Worm (Caenorhabditis elegans) whole organism, young adult: Measurements from ENCODE around the gene dmd-9.

ENCODE experiments used
- F49E8.2 ChIP-seq: sonication (generic microtip); optimal IDR thresholded peaks from 3 replicates; lab custom pipeline; 2017; ENCODE audit warnings: missing genetic modification characterization, mild to moderate bottlenecking, missing compliant biosample characterization, antibody characterized with exemption, moderate library complexity; ENCODE audit not compliant: insufficient read depth
- ama-1 ChIP-seq, 3 experiments: fragments of 150-350 bp in 1 of 3; sonication (generic microtip) in 2 of 3; optimal IDR thresholded peaks; 2 replicates each; lab custom pipeline; 2014 to 2018; ENCODE audit warnings: missing biosample characterization in 2 of 3, missing genetic modification characterization in 2 of 3, missing genetic modification reagents in 2 of 3
- attf-5 ChIP-seq: fragments of 200-800 bp; sonication (Bioruptor generic); optimal IDR thresholded peaks from 2 replicates; lab custom pipeline; 2018; ENCODE audit warnings: mild to moderate bottlenecking, missing genetic modification characterization, missing compliant biosample characterization
- bed-1 ChIP-seq: fragments of 200-800 bp; sonication (Bioruptor generic); IDR thresholded peaks from 2 replicates; pipeline ENCODE4 v1.3.6; 2022; ENCODE audit warnings: missing genetic modification reagents, missing genetic modification characterization, missing compliant biosample characterization
- hmg-1.2 ChIP-seq: fragments of 200-800 bp; sonication (Bioruptor generic); IDR thresholded peaks from 2 replicates; pipeline ENCODE4 v1.3.6; 2022; ENCODE audit warnings: missing genetic modification reagents, missing genetic modification characterization, missing compliant biosample characterization
- nfyb-1 ChIP-seq: fragments of 200-800 bp; sonication (Bioruptor generic); IDR thresholded peaks from 2 replicates; pipeline ENCODE4 v1.3.6; 2022; ENCODE audit warnings: missing genetic modification reagents, missing genetic modification characterization, missing compliant biosample characterization
- nhr-179 ChIP-seq: sonication (generic microtip); optimal IDR thresholded peaks from 2 replicates; lab custom pipeline; 2016; ENCODE audit warnings: mild to moderate bottlenecking, missing genetic modification characterization, missing compliant biosample characterization
- nhr-90 ChIP-seq: sonication (generic microtip); optimal IDR thresholded peaks from 2 replicates; lab custom pipeline; 2016; ENCODE audit warnings: missing genotype, mild to moderate bottlenecking, missing genetic modification characterization, missing compliant biosample characterization
- sea-2 ChIP-seq: fragments of 200-800 bp; sonication (Bioruptor generic); IDR thresholded peaks from 2 replicates; pipeline ENCODE4 v1.3.6; 2022; ENCODE audit warnings: missing genetic modification characterization, missing compliant biosample characterization
- xnd-1 ChIP-seq: sonication (generic microtip); optimal IDR thresholded peaks from 2 replicates; lab custom pipeline; 2016; ENCODE audit warnings: missing genotype, missing genetic modification reagents, missing genetic modification characterization, missing compliant biosample characterization
- ztf-28 ChIP-seq: fragments of 200-800 bp; sonication (Bioruptor generic); IDR thresholded peaks from 2 replicates; pipeline ENCODE4 v1.3.6; 2022; ENCODE audit warnings: missing genetic modification reagents, missing genetic modification characterization, missing compliant biosample characterization
- ztf-6 ChIP-seq: fragments of 200-800 bp; sonication (Bioruptor generic); IDR thresholded peaks from 2 replicates; pipeline ENCODE4 v1.3.6; 2022; ENCODE audit warnings: missing genetic modification reagents, missing genetic modification characterization, missing compliant biosample characterization

DNA sequence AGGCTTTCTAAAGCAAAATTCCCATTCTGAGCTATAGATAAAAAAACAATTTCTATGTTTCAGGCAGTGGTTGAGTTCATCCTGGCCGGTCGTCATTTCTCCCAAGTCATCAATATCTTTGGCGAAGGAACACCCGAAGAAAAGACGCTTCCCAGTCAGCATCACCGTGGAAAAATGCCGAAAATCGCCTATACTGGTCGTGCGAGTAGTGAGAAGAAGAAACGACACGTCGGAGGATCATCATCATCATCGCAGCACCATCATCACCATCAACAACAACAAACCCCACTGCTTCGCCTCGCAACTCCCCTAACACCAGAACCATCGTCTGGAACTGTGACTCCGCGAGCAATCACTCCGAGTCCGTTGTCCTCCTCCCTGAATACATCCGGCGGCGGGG, 2.8 kb downstream of the dmd-9 start:
- TF ChIP-seq nfyb-1 (GFP tag; lab: Robert Waterston, UW) (no peak), F49E8.2 (tag; lab: Kevin White, UChicago) (no peak), ztf-6 (GFP tag; lab: Robert Waterston, UW) (no peak), nhr-179 (tag; lab: Kevin White, UChicago) (no peak), ztf-28 (no peak), ama-1 (optimal IDR thresholded peaks at IDR 0.05; lab: Kevin White, UChicago) (no peak), ama-1 (GFP tag; optimal IDR thresholded peaks at IDR 0.05; lab: Kevin White, UChicago) (no peak), nhr-90 (no peak), bed-1 (GFP tag; lab: Robert Waterston, UW) (no peak), sea-2 (no peak), attf-5 (GFP tag; lab: Kevin White, UChicago) (no peak), xnd-1 (tag; lab: Kevin White, UChicago) (no peak), hmg-1.2 (GFP tag; lab: Robert Waterston, UW) (no peak)
